Fruit fly (Drosophila melanogaster) whole organism, adult: ENCODE data around the gene CG33648.
A peak's percentile ranks its signal among the peaks of the same experiment; 100 is the strongest.

Source experiments
- CG11617 ChIP-seq: fragments of 200-800 bp; sonication (Bioruptor generic); optimal IDR thresholded peaks from 2 replicates; lab custom pipeline; 2017; ENCODE audit warnings: mild to moderate bottlenecking, missing biosample characterization, missing genetic modification reagents, missing genetic modification characterization
- CG12768 ChIP-seq: fragments of 200-800 bp; sonication (Bioruptor generic); optimal IDR thresholded peaks from 2 replicates; lab custom pipeline; 2017; ENCODE audit warnings: missing biosample characterization, missing genetic modification characterization, mild to moderate bottlenecking, moderate library complexity, missing genetic modification reagents
- CG14711 ChIP-seq: fragments of 200-800 bp; sonication (Bioruptor generic); optimal IDR thresholded peaks from 2 replicates; lab custom pipeline; 2018; ENCODE audit warnings: missing biosample characterization, mild to moderate bottlenecking, missing genetic modification characterization, moderate library complexity
- CG1620 ChIP-seq: fragments of 200-800 bp; sonication (Bioruptor generic); optimal IDR thresholded peaks from 2 replicates; lab custom pipeline; 2016; ENCODE audit warnings: missing biosample characterization, missing genetic modification characterization
- CG33017 ChIP-seq: fragments of 200-800 bp; sonication (Bioruptor generic); optimal IDR thresholded peaks from 2 replicates; lab custom pipeline; 2018; ENCODE audit warnings: missing biosample characterization, mild to moderate bottlenecking, missing genetic modification characterization, moderate library complexity
- CG5204 ChIP-seq: fragments of 200-800 bp; sonication (Bioruptor generic); optimal IDR thresholded peaks from 2 replicates; lab custom pipeline; 2016; ENCODE audit warnings: missing biosample characterization, missing genetic modification characterization
- CG7045 ChIP-seq: fragments of 200-800 bp; sonication (Bioruptor generic); optimal IDR thresholded peaks from 2 replicates; lab custom pipeline; 2017; ENCODE audit warnings: missing biosample characterization, mild to moderate bottlenecking, missing genetic modification characterization
- CG7101 ChIP-seq: fragments of 200-800 bp; sonication (Bioruptor generic); optimal IDR thresholded peaks from 2 replicates; lab custom pipeline; 2018; ENCODE audit warnings: missing biosample characterization, mild to moderate bottlenecking, missing genetic modification characterization, moderate library complexity
- Clk ChIP-seq: fragments of 200-800 bp; sonication (Bioruptor generic); optimal IDR thresholded peaks from 2 replicates; lab custom pipeline; 2017; ENCODE audit warnings: missing biosample characterization, missing genetic modification characterization
- Crg-1 ChIP-seq: fragments of 200-800 bp; sonication (Bioruptor generic); optimal IDR thresholded peaks from 2 replicates; lab custom pipeline; 2016; ENCODE audit warnings: missing biosample characterization, missing genetic modification characterization
- Hr96 ChIP-seq: fragments of 200-800 bp; sonication (Bioruptor generic); optimal IDR thresholded peaks from 2 replicates; lab custom pipeline; 2016; ENCODE audit warnings: missing biosample characterization, missing genetic modification characterization
- Mnt ChIP-seq: fragments of 200-800 bp; sonication (Bioruptor generic); optimal IDR thresholded peaks from 2 replicates; lab custom pipeline; 2016; ENCODE audit warnings: missing biosample characterization, mild to moderate bottlenecking, missing genetic modification characterization
- bab1 ChIP-seq: fragments of 200-800 bp; sonication (Bioruptor generic); optimal IDR thresholded peaks from 3 replicates; lab custom pipeline; 2019; ENCODE audit warnings: missing biosample characterization, mild to moderate bottlenecking, missing genetic modification characterization, moderate library complexity
- cic ChIP-seq: fragments of 200-800 bp; sonication (Bioruptor generic); optimal IDR thresholded peaks from 2 replicates; lab custom pipeline; 2017; ENCODE audit warnings: missing biosample characterization, mild to moderate bottlenecking, missing genetic modification characterization, moderate library complexity
- cnc ChIP-seq, 2 experiments: fragments of >200 bp; optimal IDR thresholded peaks; 2 replicates each; lab custom pipeline; 2017
- kay ChIP-seq: fragments of 200-800 bp; sonication (Bioruptor generic); peaks from one replicate; lab custom pipeline; 2016; ENCODE audit warnings: missing biosample characterization, missing genetic modification characterization, borderline replicate concordance
- ovo ChIP-seq: fragments of 200-800 bp; sonication (Bioruptor generic); optimal IDR thresholded peaks from 2 replicates; lab custom pipeline; 2016; ENCODE audit warnings: missing biosample characterization, missing genetic modification characterization
- pad ChIP-seq: fragments of 200-800 bp; sonication (Bioruptor generic); optimal IDR thresholded peaks from 3 replicates; lab custom pipeline; 2017; ENCODE audit warnings: missing biosample characterization, missing genetic modification characterization, mild to moderate bottlenecking, moderate library complexity, missing genetic modification reagents
- tj ChIP-seq: fragments of 200-800 bp; sonication (Bioruptor generic); optimal IDR thresholded peaks from 3 replicates; lab custom pipeline; 2017; ENCODE audit warnings: missing biosample characterization, mild to moderate bottlenecking, missing genetic modification characterization, moderate library complexity
- toe ChIP-seq: fragments of 200-800 bp; sonication (Bioruptor generic); optimal IDR thresholded peaks from 2 replicates; lab custom pipeline; 2016; ENCODE audit warnings: missing biosample characterization, missing genetic modification characterization

Gene CG33648

dm6 chr2L:14524244-14524643 is at the start of gene CG33648:
CG33648 (plus strand) TSS chr2L:14524312.
- peak; percentile 13 for TF ChIP-seq bab1
- no peak for TF ChIP-seq CG33017 (tag; lab: Kevin White, UChicago)
- TF ChIP-seq Hr96 (GFP tag; lab: Kevin White, UChicago), result no peak
- TF ChIP-seq CG14711 (tag; lab: Kevin White, UChicago), result no peak
- TF ChIP-seq cic (GFP tag; lab: Kevin White, UChicago), result no peak
- no peak for TF ChIP-seq Clk (GFP tag; lab: Kevin White, UChicago)
- TF ChIP-seq CG12768 (GFP tag; lab: Kevin White, UChicago), result no peak
- TF ChIP-seq Mnt, result no peak
- no peak for TF ChIP-seq pad (GFP tag; lab: Kevin White, UChicago)
- no peak for TF ChIP-seq CG7045 (GFP tag; lab: Kevin White, UChicago)
- no peak for TF ChIP-seq toe
- no peak for TF ChIP-seq Crg-1 (GFP tag; lab: Kevin White, UChicago)
- no peak for TF ChIP-seq cnc (optimal IDR thresholded peaks at IDR 0.05; lab: Kevin White, UChicago)
- TF ChIP-seq CG7101 (tag; lab: Kevin White, UChicago), result no peak
- TF ChIP-seq tj (GFP tag; lab: Kevin White, UChicago), result peak; percentile 82
- no peak for TF ChIP-seq ovo (GFP tag; lab: Kevin White, UChicago)
- TF ChIP-seq kay, result peak; percentile 16
- no peak for TF ChIP-seq CG11617 (GFP tag; lab: Kevin White, UChicago)
- TF ChIP-seq CG1620 (GFP tag; lab: Kevin White, UChicago), result no peak

- TF ChIP-seq ovo (GFP tag; lab: Kevin White, UChicago) (no peak), Crg-1 (GFP tag; lab: Kevin White, UChicago) (no peak), CG7045 (GFP tag; lab: Kevin White, UChicago) (no peak), Clk (GFP tag; lab: Kevin White, UChicago) (no peak), pad (GFP tag; lab: Kevin White, UChicago) (no peak), bab1 (no peak)
These were observed 49.7 kb upstream of the CG33648 start for dm6 chr2L:14474400-14474799.

- TF ChIP-seq cic (GFP tag; lab: Kevin White, UChicago) (no peak), CG5204 (GFP tag; lab: Kevin White, UChicago) (peak; percentile 4), CG14711 (tag; lab: Kevin White, UChicago) (peak; percentile 21), CG33017 (tag; lab: Kevin White, UChicago) (peak; percentile 31), kay (peak; percentile 24), Hr96 (GFP tag; lab: Kevin White, UChicago) (no peak), Mnt (no peak)
These were observed 49.1 kb upstream of the CG33648 start for dm6 chr2L:14474987-14475386.

dm6 chr2L:14476501-14477067 is 47.5 kb upstream of the CG33648 start:
- TF ChIP-seq Hr96 (GFP tag; lab: Kevin White, UChicago) (no peak), pad (GFP tag; lab: Kevin White, UChicago) (no peak), cic (GFP tag; lab: Kevin White, UChicago) (no peak), tj (GFP tag; lab: Kevin White, UChicago) (no peak), CG11617 (GFP tag; lab: Kevin White, UChicago) (no peak), CG1620 (GFP tag; lab: Kevin White, UChicago) (no peak), bab1 (no peak), Clk (GFP tag; lab: Kevin White, UChicago) (no peak), kay (no peak), CG5204 (GFP tag; lab: Kevin White, UChicago) (no peak), Mnt (no peak)

- TF ChIP-seq CG7045 (GFP tag; lab: Kevin White, UChicago) (no peak), cic (GFP tag; lab: Kevin White, UChicago) (no peak), CG11617 (GFP tag; lab: Kevin White, UChicago) (no peak), Mnt (no peak), Crg-1 (GFP tag; lab: Kevin White, UChicago) (no peak), CG14711 (tag; lab: Kevin White, UChicago) (no peak), toe (no peak), CG33017 (tag; lab: Kevin White, UChicago) (no peak), CG7101 (tag; lab: Kevin White, UChicago) (no peak), tj (GFP tag; lab: Kevin White, UChicago) (no peak), CG1620 (GFP tag; lab: Kevin White, UChicago) (no peak), CG12768 (GFP tag; lab: Kevin White, UChicago) (no peak), kay (no peak), ovo (GFP tag; lab: Kevin White, UChicago) (no peak), bab1 (no peak), cnc (optimal IDR thresholded peaks at IDR 0.05; lab: Kevin White, UChicago) (no peak), pad (GFP tag; lab: Kevin White, UChicago) (no peak), CG5204 (GFP tag; lab: Kevin White, UChicago) (no peak), Clk (GFP tag; lab: Kevin White, UChicago) (no peak)
These were observed 46.5 kb upstream of the CG33648 start for dm6 chr2L:14477464-14478239.

dm6 chr2L:14478864-14479263 is 45.2 kb upstream of the CG33648 start:
- TF ChIP-seq Hr96 (GFP tag; lab: Kevin White, UChicago) (no peak), CG5204 (GFP tag; lab: Kevin White, UChicago) (no peak), CG12768 (GFP tag; lab: Kevin White, UChicago) (no peak), tj (GFP tag; lab: Kevin White, UChicago) (no peak), CG7045 (GFP tag; lab: Kevin White, UChicago) (no peak), cnc (optimal IDR thresholded peaks at IDR 0.05; lab: Kevin White, UChicago) (no peak), CG7101 (tag; lab: Kevin White, UChicago) (no peak), pad (GFP tag; lab: Kevin White, UChicago) (no peak), CG1620 (GFP tag; lab: Kevin White, UChicago) (no peak), bab1 (no peak)
